Worm (Caenorhabditis elegans) whole organism, L3 larva: ENCODE measurements around the gene clic-1.
A peak's percentile ranks its signal among the peaks of the same experiment; 100 is the strongest.
"Not testable (repeated sequence)": the region's sequence is repeated elsewhere in the genome, so short reads cannot be mapped to it uniquely, and the experiment has no call there.

Source experiments
- R02D3.7 ChIP-seq: fragments of 150-350 bp; optimal IDR thresholded peaks from 2 replicates; lab custom pipeline; 2014; ENCODE audit warnings: missing biosample characterization, missing genetic modification characterization
- ZK546.5 ChIP-seq: sonication (generic microtip); optimal IDR thresholded peaks from 2 replicates; lab custom pipeline; 2017; ENCODE audit warnings: missing biosample characterization, missing genetic modification characterization
- aly-2 ChIP-seq: fragments of 150-350 bp; optimal IDR thresholded peaks from 2 replicates; lab custom pipeline; 2014; ENCODE audit warnings: missing biosample characterization, missing genetic modification characterization
- ceh-82 ChIP-seq: fragments of 150-350 bp; optimal IDR thresholded peaks from 2 replicates; lab custom pipeline; 2014; ENCODE audit warnings: missing biosample characterization, missing genetic modification characterization
- ceh-9 ChIP-seq: sonication (generic microtip); optimal IDR thresholded peaks from 2 replicates; lab custom pipeline; 2018; ENCODE audit warnings: missing biosample characterization, missing genetic modification characterization
- daf-12 ChIP-seq: fragments of 150-350 bp; optimal IDR thresholded peaks from 2 replicates; lab custom pipeline; 2014; ENCODE audit warnings: missing biosample characterization, missing genetic modification reagents, missing genetic modification characterization
- egl-27 ChIP-seq: sonication (generic microtip); optimal IDR thresholded peaks from 4 replicates; lab custom pipeline; 2017; ENCODE audit warnings: missing biosample characterization, missing genetic modification reagents, missing genetic modification characterization
- egl-5 ChIP-seq: fragments of 150-350 bp; optimal IDR thresholded peaks from 2 replicates; lab custom pipeline; 2017; ENCODE audit warnings: missing biosample characterization, missing genetic modification reagents, missing genetic modification characterization, inconsistent platforms
- elt-1 ChIP-seq: fragments of 150-350 bp; optimal IDR thresholded peaks from 2 replicates; lab custom pipeline; 2014; ENCODE audit warnings: missing biosample characterization, missing genetic modification characterization
- elt-2 ChIP-seq: sonication (generic microtip); optimal IDR thresholded peaks from 2 replicates; lab custom pipeline; 2016; ENCODE audit warnings: missing genetic modification reagents, mild to moderate bottlenecking, missing genetic modification characterization, missing compliant biosample characterization
- elt-3 ChIP-seq, 3 experiments: fragments of 150-350 bp in 1 of 3; sonication (generic microtip) in 2 of 3; optimal IDR thresholded peaks; 2 replicates in 2 of 3; 4 replicates in 1 of 3; lab custom pipeline; 2014 to 2017; ENCODE audit warnings: missing biosample characterization in 3 of 3, missing genetic modification characterization in 3 of 3
- eor-1 ChIP-seq, 2 experiments: fragments of 150-350 bp; optimal IDR thresholded peaks; 2 replicates each; lab custom pipeline; 2014 to 2018; ENCODE audit warnings: missing biosample characterization in 2 of 2, missing genetic modification characterization in 2 of 2
- fkh-2 ChIP-seq: fragments of 150-350 bp; optimal IDR thresholded peaks from 2 replicates; lab custom pipeline; 2014; ENCODE audit warnings: missing biosample characterization, missing genetic modification reagents, missing genetic modification characterization
- fos-1 ChIP-seq: fragments of 150-350 bp; optimal IDR thresholded peaks from 2 replicates; lab custom pipeline; 2014; ENCODE audit warnings: missing biosample characterization, missing genetic modification characterization
- lin-39 ChIP-seq: fragments of 150-350 bp; optimal IDR thresholded peaks from 2 replicates; lab custom pipeline; 2018; ENCODE audit warnings: missing biosample characterization, missing genetic modification reagents, missing genetic modification characterization
- lsy-12 ChIP-seq: sonication (generic microtip); optimal IDR thresholded peaks from 2 replicates; lab custom pipeline; 2016; ENCODE audit warnings: mild to moderate bottlenecking, missing genetic modification characterization, missing compliant biosample characterization
- mdl-1 ChIP-seq: fragments of 150-350 bp; optimal IDR thresholded peaks from 2 replicates; lab custom pipeline; 2014; ENCODE audit warnings: missing biosample characterization, missing genetic modification characterization
- nfya-1 ChIP-seq: sonication (generic microtip); optimal IDR thresholded peaks from 2 replicates; lab custom pipeline; 2017; ENCODE audit warnings: missing genetic modification characterization, mild to moderate bottlenecking, missing compliant biosample characterization, antibody characterized with exemption, moderate library complexity; ENCODE audit not compliant: insufficient read depth
- nhr-11 ChIP-seq: fragments of 150-350 bp; optimal IDR thresholded peaks from 2 replicates; lab custom pipeline; 2014; ENCODE audit warnings: missing biosample characterization, missing genetic modification characterization
- nhr-12 ChIP-seq: fragments of 150-350 bp; optimal IDR thresholded peaks from 2 replicates; lab custom pipeline; 2014; ENCODE audit warnings: missing biosample characterization, missing genetic modification characterization
- nhr-23 ChIP-seq: fragments of 150-350 bp; optimal IDR thresholded peaks from 2 replicates; lab custom pipeline; 2014; ENCODE audit warnings: missing biosample characterization, missing genetic modification reagents, missing genetic modification characterization
- nhr-237 ChIP-seq: fragments of 150-350 bp; optimal IDR thresholded peaks from 2 replicates; lab custom pipeline; 2014; ENCODE audit warnings: missing biosample characterization, missing genetic modification characterization
- nhr-25 ChIP-seq: sonication (generic microtip); optimal IDR thresholded peaks from 2 replicates; lab custom pipeline; 2017; ENCODE audit warnings: missing biosample characterization, missing genetic modification characterization
- nhr-28 ChIP-seq: fragments of 150-350 bp; optimal IDR thresholded peaks from 2 replicates; lab custom pipeline; 2014; ENCODE audit warnings: missing biosample characterization, missing genetic modification characterization
- nhr-67 ChIP-seq: fragments of 150-350 bp; optimal IDR thresholded peaks from 2 replicates; lab custom pipeline; 2014; ENCODE audit warnings: missing biosample characterization, missing genetic modification characterization
- nhr-76 ChIP-seq: fragments of 150-350 bp; sonication (generic microtip); optimal IDR thresholded peaks from 5 replicates; lab custom pipeline; 2014; ENCODE audit warnings: missing biosample characterization, missing genetic modification characterization
- sea-2 ChIP-seq: fragments of 150-350 bp; sonication (generic microtip); optimal IDR thresholded peaks from 4 replicates; lab custom pipeline; 2014; ENCODE audit warnings: missing biosample characterization, missing genetic modification reagents, missing genetic modification characterization
- skn-1 ChIP-seq: fragments of 150-350 bp; optimal IDR thresholded peaks from 2 replicates; lab custom pipeline; 2014; ENCODE audit warnings: missing biosample characterization, missing genetic modification characterization
- snpc-4 ChIP-seq: fragments of 150-350 bp; optimal IDR thresholded peaks from 2 replicates; lab custom pipeline; 2014; ENCODE audit warnings: missing biosample characterization, missing genetic modification characterization
- unc-62 ChIP-seq: fragments of 150-350 bp; sonication (generic microtip); optimal IDR thresholded peaks from 4 replicates; lab custom pipeline; 2014; ENCODE audit warnings: missing biosample characterization, missing genetic modification reagents, missing genetic modification characterization
- zag-1 ChIP-seq: fragments of 150-350 bp; optimal IDR thresholded peaks from 2 replicates; lab custom pipeline; 2014; ENCODE audit warnings: missing biosample characterization, missing genetic modification characterization
- ztf-4 ChIP-seq: fragments of 150-350 bp; optimal IDR thresholded peaks from 2 replicates; lab custom pipeline; 2014; ENCODE audit warnings: missing biosample characterization, missing genetic modification characterization

The clic-1 gene

DNA sequence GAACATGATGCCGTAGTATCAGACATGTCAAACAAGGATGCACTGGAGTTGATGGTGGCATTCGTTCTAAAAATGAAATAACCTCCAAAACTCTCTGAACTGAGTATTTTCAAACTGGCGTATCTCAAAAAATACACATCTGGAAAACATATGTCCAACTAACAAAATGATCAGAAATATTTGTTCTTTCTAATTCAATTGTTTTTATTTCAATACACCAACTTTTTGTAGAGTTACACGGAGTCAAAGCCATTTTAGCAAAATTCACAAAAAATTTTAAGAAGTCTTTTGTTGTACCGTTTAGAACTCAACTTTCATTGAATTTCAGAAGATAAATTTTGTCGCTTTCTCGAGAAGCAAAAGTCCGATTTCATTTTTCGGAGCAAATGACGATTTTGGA is 31.2 kb downstream of the clic-1 start, which contains the start of gene srsx-40:
Gene srsx-40 (minus strand): TSS at position 101 of the 400 bp plus-strand sequence.
- not testable (repeated sequence) for TF ChIP-seq elt-3 (tag; optimal IDR thresholded peaks at IDR 0.05; lab: Kevin White, UChicago); skn-1 (tag; lab: Kevin White, UChicago); lsy-12

DNA sequence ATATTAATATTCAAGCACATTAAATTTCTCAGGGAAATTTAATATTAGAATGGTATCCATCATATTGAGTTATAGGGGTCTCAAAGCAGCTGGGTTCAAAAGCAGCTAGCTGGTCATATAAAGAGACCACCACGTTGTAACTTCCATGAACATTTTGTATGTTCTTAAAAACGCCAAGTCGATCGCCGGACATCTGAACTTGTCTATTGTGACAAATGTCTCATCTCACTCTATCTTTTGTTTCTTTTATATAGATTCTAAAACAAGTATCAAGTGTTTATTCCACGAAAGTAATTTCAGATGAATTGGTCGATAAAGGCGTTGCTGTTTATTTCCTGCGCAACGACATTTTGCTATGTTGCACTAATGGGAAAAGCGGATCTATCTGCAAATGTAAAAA is 37.9 kb downstream of the clic-1 start, which contains the start of gene ZK105.3:
Gene ZK105.3 (plus strand): TSS at position 301 of the 400 bp plus-strand sequence.
- TF ChIP-seq nhr-23 (no peak), snpc-4 (tag; lab: Kevin White, UChicago) (no peak), nfya-1 (tag; lab: Kevin White, UChicago) (no peak), R02D3.7 (tag; lab: Kevin White, UChicago) (no peak), fos-1 (no peak), ceh-82 (tag; lab: Kevin White, UChicago) (no peak), elt-3 (tag; optimal IDR thresholded peaks at IDR 0.05; lab: Kevin White, UChicago) (no peak), nhr-67 (no peak), lin-39 (no peak), sea-2 (GFP tag; lab: Kevin White, UChicago) (no peak), zag-1 (tag; lab: Kevin White, UChicago) (no peak), elt-1 (no peak), mdl-1 (tag; lab: Kevin White, UChicago) (no peak), nhr-237 (tag; lab: Kevin White, UChicago) (no peak)

DNA sequence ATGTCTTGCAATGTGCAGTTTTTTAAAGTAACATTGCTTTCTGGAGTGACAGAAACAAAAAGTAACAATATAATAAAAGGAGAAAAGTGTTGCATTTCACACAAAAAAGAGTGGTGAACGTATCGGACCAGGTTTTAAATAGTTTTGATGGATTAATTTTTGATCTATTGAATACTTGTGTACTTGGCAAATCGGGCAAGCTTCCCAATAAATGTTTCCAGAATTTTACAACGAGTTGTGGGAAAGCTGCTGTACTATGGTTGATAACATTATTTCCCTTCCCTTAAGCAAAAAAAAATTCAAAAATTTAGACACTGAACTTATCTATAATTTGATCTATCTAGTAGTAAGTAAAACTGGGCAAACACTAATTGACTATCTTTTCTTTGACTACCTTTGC is 41.3 kb downstream of the clic-1 start, which contains the start of gene C12D5.10:
Gene C12D5.10 (minus strand): TSS at position 101 of the 400 bp plus-strand sequence.
- no peak for TF ChIP-seq aly-2
- TF ChIP-seq egl-5, result no peak
- no peak for TF ChIP-seq eor-1 (tag; optimal IDR thresholded peaks at IDR 0.05; lab: Kevin White, UChicago)
- TF ChIP-seq ceh-9 (tag; lab: Kevin White, UChicago), result no peak
- no peak for TF ChIP-seq fos-1
- no peak for TF ChIP-seq zag-1 (tag; lab: Kevin White, UChicago)
- TF ChIP-seq ztf-4 (tag; lab: Kevin White, UChicago), result no peak
- TF ChIP-seq fkh-2 (tag; lab: Kevin White, UChicago), result no peak

DNA sequence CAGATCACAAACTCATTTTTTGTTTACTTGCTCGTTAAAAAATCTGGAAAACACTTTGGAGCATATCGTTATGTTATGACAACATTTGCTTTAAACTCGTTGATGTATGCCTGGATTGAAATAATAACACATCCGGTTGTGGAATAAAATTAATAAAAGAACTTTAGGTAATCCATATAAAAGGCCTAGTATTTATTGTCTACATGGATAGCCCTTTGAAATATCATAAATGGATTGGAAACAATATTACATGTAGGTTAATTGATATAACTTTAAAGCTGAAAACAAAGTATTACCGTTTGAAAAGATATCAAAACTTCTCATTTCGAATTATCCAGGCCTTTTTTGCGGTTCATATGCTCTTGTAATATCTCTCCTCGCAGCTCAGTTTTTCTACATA is 44.1 kb downstream of the clic-1 start:
- TF ChIP-seq nhr-76 (tag; lab: Kevin White, UChicago) (no peak), nfya-1 (tag; lab: Kevin White, UChicago) (no peak), sea-2 (GFP tag; lab: Kevin White, UChicago) (no peak)

DNA sequence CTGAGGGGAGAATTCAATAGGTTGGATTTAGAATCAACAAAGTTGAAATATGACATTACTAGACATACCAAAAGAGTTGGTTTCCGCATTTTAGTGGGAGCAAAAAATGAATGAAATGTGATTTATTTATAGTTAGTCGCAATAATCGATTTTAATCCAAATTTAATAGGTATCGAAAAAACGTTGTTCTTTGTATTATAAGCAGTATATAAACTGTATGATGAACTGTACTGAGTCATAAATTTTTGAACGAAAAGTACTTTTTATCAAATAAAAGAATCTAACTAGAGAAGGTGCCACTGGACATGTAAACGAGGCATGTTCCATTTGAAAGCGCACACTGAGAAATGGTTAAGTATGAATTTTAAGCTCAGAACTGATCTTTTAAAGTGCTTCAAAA is 44.8 kb downstream of the clic-1 start, which contains the start of gene C12D5.9:
Gene C12D5.9 (minus strand): TSS at position 101 of the 400 bp plus-strand sequence.
- no peak for TF ChIP-seq elt-1
- TF ChIP-seq nhr-67, result no peak
- TF ChIP-seq nhr-25, result no peak
- no peak for TF ChIP-seq ztf-4 (tag; lab: Kevin White, UChicago)
- TF ChIP-seq skn-1 (tag; lab: Kevin White, UChicago), result no peak
- TF ChIP-seq sea-2 (GFP tag; lab: Kevin White, UChicago), result no peak
- TF ChIP-seq R02D3.7 (tag; lab: Kevin White, UChicago), result no peak
- TF ChIP-seq lin-39, result no peak
- TF ChIP-seq unc-62 (GFP tag; lab: Kevin White, UChicago), result no peak

DNA sequence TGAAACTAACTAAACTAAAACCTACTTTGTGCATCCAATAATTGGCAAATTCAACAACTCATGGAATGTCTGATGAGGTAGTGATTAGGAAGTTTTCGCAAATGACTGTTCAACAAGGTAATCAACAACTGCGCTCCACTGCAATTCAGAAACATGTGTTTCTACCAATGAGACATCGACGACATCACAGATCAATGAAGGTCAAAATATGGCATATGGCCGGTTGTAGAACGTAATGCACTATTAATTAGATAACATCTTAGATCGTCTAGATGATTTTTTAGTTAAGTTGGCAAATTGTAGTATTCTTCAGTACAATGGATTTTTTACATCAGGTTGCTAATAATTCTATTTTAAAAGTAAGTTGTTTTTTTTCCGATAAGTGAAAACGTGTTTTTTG is 48.5 kb downstream of the clic-1 start, which contains the start of the genes nhr-94 and nhr-152:
Gene nhr-94 (minus strand): TSS at position 147 of the 400 bp plus-strand sequence.
Gene nhr-152 (plus strand): TSS at position 162 of the 400 bp plus-strand sequence.
- TF ChIP-seq daf-12 (no peak), elt-1 (peak; percentile 97), nfya-1 (tag; lab: Kevin White, UChicago) (peak; percentile 46), nhr-25 (peak; percentile 80), egl-27 (no peak)

DNA sequence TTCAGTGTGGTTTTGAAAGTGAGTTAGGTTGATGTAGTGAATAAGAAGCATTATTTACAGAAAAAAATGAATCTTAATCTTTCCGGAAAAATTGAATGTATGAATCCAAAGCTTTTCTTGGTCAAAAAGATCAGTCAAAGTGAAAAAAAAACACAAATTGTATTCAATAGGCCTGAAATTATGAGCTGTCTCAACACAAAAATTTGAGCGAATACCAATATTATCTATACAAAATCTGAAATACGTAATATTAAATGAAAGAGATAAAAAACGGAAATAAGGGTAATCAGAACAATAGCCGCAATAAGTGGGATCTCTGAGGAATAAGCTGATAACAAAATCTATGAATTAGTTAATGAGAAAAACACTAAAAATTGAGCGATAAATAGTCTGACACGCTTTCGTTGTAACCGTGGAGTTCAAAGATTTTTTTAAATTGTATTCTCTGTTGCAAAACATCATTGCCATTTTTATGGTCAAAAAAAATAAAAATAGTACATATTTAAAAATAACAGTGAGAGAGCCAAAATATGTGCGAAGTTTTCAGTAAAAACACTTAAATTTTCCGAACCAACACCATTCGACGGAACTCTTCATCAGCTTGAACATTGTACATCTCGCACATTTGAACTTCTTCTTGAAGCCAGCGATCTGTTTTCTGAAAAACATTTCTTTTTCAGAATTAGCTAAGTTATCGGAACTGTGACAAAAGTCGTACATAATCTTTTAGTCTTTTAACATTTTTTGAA is 50.6 kb downstream of the clic-1 start, which contains the start of gene sre-11:
Gene sre-11 (minus strand): TSS at position 51 of the 749 bp plus-strand sequence.
- TF ChIP-seq nhr-237 (tag; lab: Kevin White, UChicago), result no peak
- TF ChIP-seq egl-27, result no peak
- no peak for TF ChIP-seq nhr-11 (tag; lab: Kevin White, UChicago)
- TF ChIP-seq zag-1 (tag; lab: Kevin White, UChicago), result no peak
- no peak for TF ChIP-seq eor-1 (tag; optimal IDR thresholded peaks at IDR 0.05; lab: Kevin White, UChicago)
- TF ChIP-seq aly-2, result no peak
- TF ChIP-seq nhr-67, result no peak
- TF ChIP-seq ZK546.5 (tag; lab: Kevin White, UChicago), result no peak
- no peak for TF ChIP-seq fos-1
- TF ChIP-seq elt-1, result no peak
- TF ChIP-seq elt-2 (tag; lab: Kevin White, UChicago), result no peak
- TF ChIP-seq nhr-28, result no peak
- TF ChIP-seq nhr-12 (tag; lab: Kevin White, UChicago), result no peak
- TF ChIP-seq sea-2 (GFP tag; lab: Kevin White, UChicago), result no peak
- TF ChIP-seq ceh-9 (tag; lab: Kevin White, UChicago), result no peak
- TF ChIP-seq lsy-12, result no peak
